Worm (Caenorhabditis elegans) whole organism, L1 larva: ENCODE data around the gene C15C8.7.

ENCODE experiments used
- F16B12.6 ChIP-seq: fragments of 150-350 bp; optimal IDR thresholded peaks from 2 replicates; lab custom pipeline; 2014; ENCODE audit warnings: missing biosample characterization, missing genetic modification characterization
- aha-1 ChIP-seq: fragments of 150-350 bp; optimal IDR thresholded peaks from 2 replicates; lab custom pipeline; 2014; ENCODE audit warnings: missing biosample characterization, missing genetic modification characterization
- alr-1 ChIP-seq: fragments of 200-800 bp; sonication (Bioruptor generic); optimal IDR thresholded peaks from 2 replicates; lab custom pipeline; 2018; ENCODE audit warnings: borderline replicate concordance, mild to moderate bottlenecking, missing genetic modification characterization, missing compliant biosample characterization
- aly-2 ChIP-seq: fragments of 150-350 bp; optimal IDR thresholded peaks from 2 replicates; lab custom pipeline; 2014; ENCODE audit warnings: missing biosample characterization, missing genetic modification characterization
- blmp-1 ChIP-seq: fragments of 150-350 bp; optimal IDR thresholded peaks from 2 replicates; lab custom pipeline; 2014; ENCODE audit warnings: missing biosample characterization, missing genetic modification characterization
- ceh-8 ChIP-seq: fragments of 200-800 bp; sonication (Bioruptor generic); optimal IDR thresholded peaks from 2 replicates; lab custom pipeline; 2018; ENCODE audit warnings: mild to moderate bottlenecking, missing genetic modification characterization, moderate library complexity, missing compliant biosample characterization
- ces-1 ChIP-seq: fragments of 150-350 bp; optimal IDR thresholded peaks from 2 replicates; lab custom pipeline; 2014; ENCODE audit warnings: missing biosample characterization, missing genetic modification reagents, missing genetic modification characterization
- dpl-1 ChIP-seq, 3 experiments: fragments of 150-350 bp in 2 of 3; sonication (generic microtip) in 1 of 3; optimal IDR thresholded peaks; 2 replicates each; lab custom pipeline; 2014 to 2017; ENCODE audit warnings: missing biosample characterization in 3 of 3, missing genetic modification characterization in 3 of 3, missing genetic modification reagents in 3 of 3
- dsc-1 ChIP-seq: sonication (generic microtip); optimal IDR thresholded peaks from 2 replicates; lab custom pipeline; 2016; ENCODE audit warnings: mild to moderate bottlenecking, missing genetic modification characterization, missing compliant biosample characterization
- efl-1 ChIP-seq, 4 experiments: fragments of 150-350 bp; optimal IDR thresholded peaks in 3 of 4; peaks in 1 of 4; 1 replicate in 1 of 4; 2 replicates in 3 of 4; lab custom pipeline; 2014; ENCODE audit warnings: missing biosample characterization in 2 of 4, missing genetic modification characterization in 2 of 4, missing genetic modification reagents in 2 of 4
- elt-2 ChIP-seq: sonication (generic microtip); optimal IDR thresholded peaks from 2 replicates; lab custom pipeline; 2016; ENCODE audit warnings: missing genetic modification characterization, mild to moderate bottlenecking, inconsistent platforms, missing compliant biosample characterization, missing genetic modification reagents
- ets-5 ChIP-seq: fragments of 200-800 bp; sonication (Bioruptor generic); IDR thresholded peaks from 2 replicates; pipeline ENCODE4 v1.3.6; 2022; ENCODE audit warnings: missing genetic modification characterization, missing compliant biosample characterization
- fkh-10 ChIP-seq: sonication (generic microtip); optimal IDR thresholded peaks from 2 replicates; lab custom pipeline; 2017; ENCODE audit warnings: missing biosample characterization, missing genetic modification reagents, missing genetic modification characterization
- fkh-8 ChIP-seq: sonication (generic microtip); optimal IDR thresholded peaks from 2 replicates; lab custom pipeline; 2016; ENCODE audit warnings: mild to moderate bottlenecking, missing genetic modification characterization, missing compliant biosample characterization
- hpl-2 ChIP-seq: fragments of 150-350 bp; optimal IDR thresholded peaks from 2 replicates; lab custom pipeline; 2014; ENCODE audit warnings: missing biosample characterization, missing genetic modification reagents, missing genetic modification characterization
- irx-1 ChIP-seq: sonication (generic microtip); optimal IDR thresholded peaks from 2 replicates; lab custom pipeline; 2016; ENCODE audit warnings: missing genetic modification characterization, missing compliant biosample characterization
- lin-13 ChIP-seq: fragments of 150-350 bp; optimal IDR thresholded peaks from 2 replicates; lab custom pipeline; 2014; ENCODE audit warnings: missing biosample characterization, missing genetic modification reagents, missing genetic modification characterization
- lin-15B ChIP-seq: fragments of 150-350 bp; sonication (generic microtip); optimal IDR thresholded peaks from 3 replicates; lab custom pipeline; 2014; ENCODE audit warnings: missing biosample characterization, missing genetic modification characterization
- lin-35 ChIP-seq, 2 experiments: fragments of 150-350 bp; optimal IDR thresholded peaks; 2 replicates each; lab custom pipeline; 2014; ENCODE audit warnings: missing biosample characterization in 2 of 2, missing genetic modification characterization in 2 of 2, missing genetic modification reagents in 2 of 2
- lin-39 ChIP-seq: fragments of 150-350 bp; optimal IDR thresholded peaks from 2 replicates; lab custom pipeline; 2014; ENCODE audit warnings: missing biosample characterization, missing genetic modification reagents, missing genetic modification characterization
- lsy-2 ChIP-seq, 2 experiments: fragments of 150-350 bp; optimal IDR thresholded peaks; 2 replicates each; lab custom pipeline; 2014; ENCODE audit warnings: missing biosample characterization in 2 of 2, missing genetic modification characterization in 2 of 2
- mep-1 ChIP-seq: fragments of 150-350 bp; optimal IDR thresholded peaks from 2 replicates; lab custom pipeline; 2014; ENCODE audit warnings: missing biosample characterization, missing genetic modification characterization
- nhr-20 ChIP-seq: sonication (generic microtip); optimal IDR thresholded peaks from 2 replicates; lab custom pipeline; 2016; ENCODE audit warnings: mild to moderate bottlenecking, missing genetic modification characterization, missing compliant biosample characterization
- nhr-71 ChIP-seq: sonication (generic microtip); optimal IDR thresholded peaks from 2 replicates; lab custom pipeline; 2016; ENCODE audit warnings: mild to moderate bottlenecking, missing genetic modification characterization, moderate library complexity, missing compliant biosample characterization
- nhr-77 ChIP-seq: fragments of 150-350 bp; optimal IDR thresholded peaks from 2 replicates; lab custom pipeline; 2014; ENCODE audit warnings: missing biosample characterization, missing genetic modification characterization
- nhr-84 ChIP-seq: sonication (generic microtip); optimal IDR thresholded peaks from 2 replicates; lab custom pipeline; 2017; ENCODE audit warnings: missing biosample characterization, missing genetic modification characterization
- pax-3 ChIP-seq: fragments of 200-800 bp; sonication (Bioruptor generic); optimal IDR thresholded peaks from 2 replicates; lab custom pipeline; 2018; ENCODE audit warnings: mild to moderate bottlenecking, missing genetic modification characterization, moderate library complexity, missing compliant biosample characterization
- pqm-1 ChIP-seq: sonication (generic microtip); optimal IDR thresholded peaks from 3 replicates; lab custom pipeline; 2017; ENCODE audit warnings: missing biosample characterization, missing genetic modification characterization
- skn-1 ChIP-seq: fragments of 150-350 bp; optimal IDR thresholded peaks from 2 replicates; lab custom pipeline; 2014; ENCODE audit warnings: missing biosample characterization, missing genetic modification characterization
- snpc-4 ChIP-seq: fragments of 150-350 bp; optimal IDR thresholded peaks from 2 replicates; lab custom pipeline; 2014; ENCODE audit warnings: missing biosample characterization, missing genetic modification characterization
- sptf-1 ChIP-seq: fragments of 150-350 bp; optimal IDR thresholded peaks from 2 replicates; lab custom pipeline; 2014; ENCODE audit warnings: missing biosample characterization, missing genetic modification characterization
- sup-37 ChIP-seq: fragments of 200-800 bp; sonication (Bioruptor generic); optimal IDR thresholded peaks from 2 replicates; lab custom pipeline; 2018; ENCODE audit warnings: mild to moderate bottlenecking, missing genetic modification characterization, missing compliant biosample characterization
- swsn-7 ChIP-seq: sonication (generic microtip); optimal IDR thresholded peaks from 2 replicates; lab custom pipeline; 2016; ENCODE audit warnings: missing genetic modification characterization, missing compliant biosample characterization
- unc-62 ChIP-seq: fragments of 150-350 bp; optimal IDR thresholded peaks from 2 replicates; lab custom pipeline; 2014; ENCODE audit warnings: missing biosample characterization, missing genetic modification reagents, missing genetic modification characterization
- unc-86 ChIP-seq: sonication (generic microtip); optimal IDR thresholded peaks from 2 replicates; lab custom pipeline; 2016; ENCODE audit warnings: missing genetic modification characterization, missing compliant biosample characterization
- zag-1 ChIP-seq: fragments of 150-350 bp; optimal IDR thresholded peaks from 2 replicates; lab custom pipeline; 2014; ENCODE audit warnings: missing biosample characterization, missing genetic modification characterization
- ztf-4 ChIP-seq: fragments of 150-350 bp; optimal IDR thresholded peaks from 2 replicates; lab custom pipeline; 2014; ENCODE audit warnings: missing biosample characterization, missing genetic modification characterization

The C15C8.7 gene

DNA sequence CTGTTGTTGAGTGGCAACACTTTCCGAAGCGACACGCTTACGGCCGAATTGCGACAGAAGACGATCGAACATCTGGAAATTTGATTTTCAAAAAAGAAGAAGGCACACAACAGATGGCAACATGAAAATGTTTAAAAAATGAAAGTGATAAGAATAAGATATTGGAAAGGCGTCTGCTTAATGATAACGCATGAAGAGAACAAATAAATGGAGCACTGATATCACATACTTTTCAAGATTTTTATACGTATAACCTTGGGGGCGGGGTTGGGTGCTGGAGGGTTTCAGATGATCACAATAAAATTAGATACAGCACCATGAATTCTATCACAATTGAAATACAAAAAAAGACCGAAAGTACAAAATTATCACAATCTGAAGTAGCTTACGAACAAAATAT is at the start of gene C15C8.7:
Gene C15C8.7 (minus strand): TSS at position 72 of the 400 bp plus-strand sequence.
- no peak for TF ChIP-seq ets-5 (GFP tag; lab: Robert Waterston, UW)
- peak; percentile 52 for TF ChIP-seq pqm-1 (tag; lab: Kevin White, UChicago)
- no peak for TF ChIP-seq aly-2 (tag; lab: Kevin White, UChicago)
- TF ChIP-seq pax-3 (tag; lab: Kevin White, UChicago): no peak
- peak; percentile 75 for TF ChIP-seq elt-2

DNA sequence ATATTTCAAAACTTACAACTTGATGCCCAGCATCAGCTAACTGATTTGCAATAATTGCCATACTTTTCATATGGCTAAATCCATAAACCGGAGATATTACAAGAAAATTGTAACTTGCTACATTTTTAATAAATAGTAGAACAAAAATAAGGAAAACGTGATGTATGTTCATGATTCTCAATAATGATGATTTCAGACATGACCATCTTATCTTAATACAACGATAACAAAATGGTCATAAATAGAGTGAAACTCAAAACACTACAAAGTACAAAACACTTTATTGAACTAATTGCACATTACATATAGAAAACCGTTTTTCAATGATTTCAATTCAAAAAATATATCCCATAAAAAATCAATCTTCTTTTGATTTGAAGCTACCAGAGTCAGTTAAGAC is 47.9 kb upstream of the C15C8.7 start, which contains the start of gene ugt-5:
Gene ugt-5 (minus strand): TSS at position 214 of the 400 bp plus-strand sequence.
- TF ChIP-seq elt-2 (peak; percentile 48), unc-86 (tag; lab: Kevin White, UChicago) (no peak), F16B12.6 (tag; lab: Kevin White, UChicago) (no peak), alr-1 (tag; lab: Kevin White, UChicago) (no peak), snpc-4 (no peak), lin-35 (GFP tag; optimal IDR thresholded peaks at IDR 0.05; lab: Kevin White, UChicago) (peak in 1 of 2 experiments; percentile 37), fkh-8 (tag; lab: Kevin White, UChicago) (no peak)

DNA sequence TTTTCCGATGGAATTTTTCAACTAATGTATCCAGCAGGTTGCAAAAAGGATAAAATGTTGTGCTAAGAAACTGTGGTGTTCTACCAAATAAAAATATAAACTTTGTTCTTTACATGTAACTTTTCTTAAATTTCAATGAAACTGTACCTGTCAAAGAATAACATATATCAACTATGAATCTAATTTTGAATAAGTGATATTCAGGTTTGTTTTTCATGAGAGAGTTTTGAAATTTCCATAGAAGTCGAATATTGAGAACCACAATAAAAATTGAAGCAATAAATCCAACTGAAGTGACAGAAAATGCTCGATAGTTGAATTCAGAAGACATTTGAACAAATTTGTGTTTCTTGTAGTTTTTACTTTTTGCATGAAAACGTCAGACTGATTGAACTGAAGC is 45.3 kb upstream of the C15C8.7 start, which contains the start of gene srbc-43:
Gene srbc-43 (minus strand): TSS at position 331 of the 400 bp plus-strand sequence.
- no peak for TF ChIP-seq ceh-8 (GFP tag; lab: Kevin White, UChicago)
- peak; percentile 7 for TF ChIP-seq elt-2

DNA sequence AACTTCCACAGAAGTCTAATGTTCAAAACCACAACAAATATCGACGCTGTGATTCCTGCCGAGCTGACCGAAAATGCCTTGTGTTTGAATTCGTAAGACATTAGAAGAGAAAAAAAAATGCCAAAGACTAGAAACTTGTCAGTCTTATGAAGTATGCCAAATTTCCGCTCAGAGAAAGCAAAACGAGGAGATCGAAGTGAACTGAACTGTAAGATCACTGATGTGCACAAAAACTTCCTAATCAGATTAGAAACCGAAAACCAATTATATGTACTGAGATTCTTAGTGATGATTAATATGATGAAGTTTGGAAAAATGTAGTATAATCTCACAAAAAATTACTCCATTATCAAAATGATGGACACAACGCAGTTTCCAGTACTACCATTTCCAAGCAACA is 43.6 kb upstream of the C15C8.7 start, which contains the start of gene srbc-44:
Gene srbc-44 (minus strand): TSS at position 101 of the 400 bp plus-strand sequence.
- no peak for TF ChIP-seq skn-1 (tag; lab: Kevin White, UChicago)
- no peak for TF ChIP-seq irx-1
- no peak for TF ChIP-seq sup-37 (GFP tag; lab: Kevin White, UChicago)
- TF ChIP-seq unc-62 (GFP tag; lab: Kevin White, UChicago): no peak
- no peak for TF ChIP-seq ets-5 (GFP tag; lab: Robert Waterston, UW)
- TF ChIP-seq fkh-8 (tag; lab: Kevin White, UChicago): no peak
- TF ChIP-seq lin-15B (tag; lab: Kevin White, UChicago): no peak
- no peak for TF ChIP-seq nhr-84 (tag; lab: Kevin White, UChicago)
- no peak for TF ChIP-seq nhr-71 (tag; lab: Kevin White, UChicago)
- TF ChIP-seq lin-39 (tag; lab: Kevin White, UChicago): no peak

DNA sequence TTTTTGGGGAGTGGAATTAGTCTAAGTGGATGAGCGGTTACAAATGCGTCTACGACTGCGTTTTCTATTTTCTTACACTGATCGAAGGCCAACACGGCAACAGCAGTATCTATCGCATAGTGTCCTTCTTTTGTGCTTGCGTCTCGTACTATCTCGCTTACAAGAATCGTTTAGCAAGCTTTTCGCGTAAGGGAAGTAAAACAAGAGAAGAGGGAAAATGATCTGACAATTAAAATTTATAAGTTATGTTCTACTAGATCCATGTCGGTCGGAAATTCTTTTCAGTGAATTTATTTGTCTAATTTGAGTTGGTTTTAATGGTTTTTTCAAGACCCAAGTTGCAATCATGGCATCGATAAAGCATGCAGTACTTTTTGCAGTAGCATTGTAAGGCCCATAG is 42.2 kb upstream of the C15C8.7 start, which contains the start of gene fkb-4:
Gene fkb-4 (minus strand): TSS at position 101 of the 400 bp plus-strand sequence.
- TF ChIP-seq blmp-1 (tag; lab: Kevin White, UChicago) (peak; percentile 35), sup-37 (GFP tag; lab: Kevin White, UChicago) (no peak)

ce11 chrV:12786340-12786739 is 41.5 kb upstream of the C15C8.7 start:
- TF ChIP-seq pax-3 (tag; lab: Kevin White, UChicago) (peak; percentile 68), swsn-7 (tag; lab: Kevin White, UChicago) (no peak), dsc-1 (tag; lab: Kevin White, UChicago) (peak; percentile 59)

DNA sequence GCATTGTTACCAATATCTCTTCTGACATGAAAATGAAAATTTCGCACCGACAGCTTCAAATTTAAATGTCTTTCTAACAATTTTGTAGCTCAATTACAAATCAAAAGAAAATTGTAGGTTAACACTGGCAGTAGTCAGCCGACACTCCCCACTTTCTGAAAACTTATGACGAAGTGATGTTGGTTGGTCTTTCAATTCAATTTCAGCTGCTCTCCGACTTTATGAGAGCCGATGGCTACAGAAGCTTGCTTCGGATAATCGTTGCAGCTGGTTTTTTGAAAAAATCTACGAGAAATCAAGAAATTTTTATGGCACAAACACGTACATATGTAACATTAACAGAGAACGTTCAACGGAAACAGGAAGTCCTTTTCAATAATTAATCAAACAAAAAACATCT is 40.0 kb upstream of the C15C8.7 start, which contains the start of gene sre-20:
Gene sre-20 (minus strand): TSS at position 101 of the 400 bp plus-strand sequence.
- TF ChIP-seq unc-86 (tag; lab: Kevin White, UChicago) (no peak), nhr-20 (tag; lab: Kevin White, UChicago) (no peak), pax-3 (tag; lab: Kevin White, UChicago) (peak; percentile 41), fkh-8 (tag; lab: Kevin White, UChicago) (peak; percentile 7), hpl-2 (GFP tag; lab: Kevin White, UChicago) (no peak)

DNA sequence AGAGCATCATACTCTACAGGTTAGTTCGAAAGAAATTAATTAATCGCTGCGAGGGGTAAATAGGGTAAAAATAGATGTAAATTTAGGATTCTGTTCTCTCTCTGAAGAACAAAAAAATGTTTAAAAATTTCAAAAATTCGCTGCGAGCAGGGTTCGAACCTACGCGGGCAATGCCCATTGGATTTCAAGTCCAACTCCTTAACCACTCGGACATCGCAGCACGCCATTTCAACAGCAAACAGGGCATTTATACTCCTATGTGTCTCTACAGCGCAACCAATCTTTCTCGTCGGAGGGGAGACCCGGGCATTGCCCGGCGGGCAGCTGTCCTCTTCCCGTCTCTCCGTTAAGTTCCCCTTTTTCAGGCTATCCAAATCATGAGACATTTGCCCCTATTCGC is 35.4 kb upstream of the C15C8.7 start:
- TF ChIP-seq dpl-1 (GFP tag; optimal IDR thresholded peaks at IDR 0.05; lab: Kevin White, UChicago) (peak; percentile 3 to 44 (median 43)), efl-1 (optimal IDR thresholded peaks at IDR 0.05; lab: Kevin White, UChicago) (peak; percentile 35 to 51), efl-1 (GFP tag; optimal IDR thresholded peaks at IDR 0.05 in 1 of 2; lab: Kevin White, UChicago) (peak; percentile 41 to 93), zag-1 (tag; lab: Kevin White, UChicago) (no peak), elt-2 (no peak), ztf-4 (tag; lab: Kevin White, UChicago) (peak; percentile 3), lsy-2 (tag; optimal IDR thresholded peaks at IDR 0.05; lab: Kevin White, UChicago) (peak; percentile 27 to 68), sptf-1 (no peak), nhr-77 (peak; percentile 21), alr-1 (tag; lab: Kevin White, UChicago) (no peak), fkh-10 (GFP tag; lab: Kevin White, UChicago) (no peak), mep-1 (tag; lab: Kevin White, UChicago) (no peak), lin-13 (GFP tag; lab: Kevin White, UChicago) (no peak), ces-1 (GFP tag; lab: Kevin White, UChicago) (no peak), aha-1 (tag; lab: Kevin White, UChicago) (no peak), aly-2 (tag; lab: Kevin White, UChicago) (peak; percentile 37)
